Worm (Caenorhabditis elegans) whole organism, young adult: ENCODE results near the gene W03A5.1.

Source experiments
- B0019.2 ChIP-seq: fragments of 200-800 bp; sonication (Bioruptor generic); conservative IDR thresholded peaks from 2 replicates; pipeline ENCODE4 v1.3.6; 2022; ENCODE audit warnings: missing genetic modification reagents, missing genetic modification characterization, missing compliant biosample characterization
- B0035.1 ChIP-seq: sonication (generic microtip); optimal IDR thresholded peaks from 2 replicates; lab custom pipeline; 2016; ENCODE audit warnings: missing genetic modification characterization, mild to moderate bottlenecking, missing compliant biosample characterization, missing genotype, missing genetic modification reagents
- B0261.1 ChIP-seq: sonication (generic microtip); optimal IDR thresholded peaks from 2 replicates; lab custom pipeline; 2016; ENCODE audit warnings: mild to moderate bottlenecking, missing genetic modification characterization, moderate library complexity, missing compliant biosample characterization
- B0336.3 ChIP-seq: fragments of 200-800 bp; sonication (Bioruptor generic); IDR thresholded peaks from 2 replicates; pipeline ENCODE4 v1.3.6; 2022; ENCODE audit warnings: missing genetic modification characterization, missing compliant biosample characterization
- K11D2.4 ChIP-seq: fragments of 200-800 bp; sonication (Bioruptor generic); IDR thresholded peaks from 2 replicates; pipeline ENCODE4 v1.3.6; 2022; ENCODE audit warnings: missing genetic modification reagents, missing genetic modification characterization, missing compliant biosample characterization
- K12H6.12 ChIP-seq: fragments of 200-800 bp; sonication (Bioruptor generic); optimal IDR thresholded peaks from 2 replicates; lab custom pipeline; 2018; ENCODE audit warnings: mild to moderate bottlenecking, missing genetic modification characterization, missing compliant biosample characterization
- T07F8.4 ChIP-seq: sonication (generic microtip); optimal IDR thresholded peaks from 2 replicates; lab custom pipeline; 2016; ENCODE audit warnings: mild to moderate bottlenecking, missing genetic modification characterization, moderate library complexity, missing compliant biosample characterization
- Y56A3A.18 ChIP-seq: fragments of 200-800 bp; sonication (Bioruptor generic); IDR thresholded peaks from 2 replicates; pipeline ENCODE4 v1.3.6; 2022; ENCODE audit warnings: missing genetic modification reagents, missing genetic modification characterization, missing compliant biosample characterization
- ZK185.1 ChIP-seq: sonication (generic microtip); optimal IDR thresholded peaks from 2 replicates; lab custom pipeline; 2016; ENCODE audit warnings: mild to moderate bottlenecking, missing genetic modification characterization, missing compliant biosample characterization; ENCODE audit not compliant: poor library complexity, severe bottlenecking
- ama-1 ChIP-seq, 3 experiments: fragments of 150-350 bp in 1 of 3; sonication (generic microtip) in 2 of 3; optimal IDR thresholded peaks; 2 replicates each; lab custom pipeline; 2014 to 2018; ENCODE audit warnings: missing biosample characterization in 2 of 3, missing genetic modification characterization in 2 of 3, missing genetic modification reagents in 2 of 3
- aptf-3 ChIP-seq: fragments of 200-800 bp; sonication (Bioruptor generic); IDR thresholded peaks from 2 replicates; pipeline ENCODE4 v1.3.6; 2022; ENCODE audit warnings: missing genetic modification characterization, missing compliant biosample characterization
- attf-5 ChIP-seq: fragments of 200-800 bp; sonication (Bioruptor generic); optimal IDR thresholded peaks from 2 replicates; lab custom pipeline; 2018; ENCODE audit warnings: mild to moderate bottlenecking, missing genetic modification characterization, missing compliant biosample characterization
- cebp-1 ChIP-seq, 2 experiments: fragments of 200-800 bp in 1 of 2; sonication (Bioruptor generic) in 1 of 2; sonication (generic microtip) in 1 of 2; IDR thresholded peaks in 1 of 2; optimal IDR thresholded peaks in 1 of 2; 2 replicates each; pipeline versions ENCODE4 v1.3.6 to Lab custom; 2017 to 2022; ENCODE audit warnings: missing compliant biosample characterization in 2 of 2, missing genetic modification characterization in 2 of 2, mild to moderate bottlenecking in 1 of 2, missing genetic modification reagents in 1 of 2, moderate library complexity in 1 of 2
- ceh-27 ChIP-seq: fragments of 200-800 bp; sonication (Bioruptor generic); optimal IDR thresholded peaks from 2 replicates; lab custom pipeline; 2018; ENCODE audit warnings: mild to moderate bottlenecking, missing genetic modification characterization, moderate library complexity, missing compliant biosample characterization
- ceh-79 ChIP-seq: sonication (generic microtip); optimal IDR thresholded peaks from 2 replicates; lab custom pipeline; 2017; ENCODE audit warnings: mild to moderate bottlenecking, missing genetic modification characterization, missing compliant biosample characterization
- dox-1 ChIP-seq: fragments of 200-800 bp; sonication (Bioruptor generic); IDR thresholded peaks from 2 replicates; pipeline ENCODE4 v1.3.6; 2022; ENCODE audit warnings: missing genetic modification reagents, missing genetic modification characterization, missing compliant biosample characterization
- efl-1 ChIP-seq: fragments of 150-350 bp; optimal IDR thresholded peaks from 2 replicates; lab custom pipeline; 2014; ENCODE audit warnings: missing biosample characterization, missing genetic modification reagents, missing genetic modification characterization
- egl-44 ChIP-seq: fragments of 200-800 bp; sonication (Bioruptor generic); IDR thresholded peaks from 2 replicates; pipeline ENCODE4 v1.3.6; 2022; ENCODE audit warnings: missing genetic modification reagents, missing genetic modification characterization, missing compliant biosample characterization
- fkh-3 ChIP-seq: sonication (generic microtip); optimal IDR thresholded peaks from 2 replicates; lab custom pipeline; 2016; ENCODE audit warnings: mild to moderate bottlenecking, missing genetic modification characterization, missing compliant biosample characterization
- hmg-1.2 ChIP-seq: fragments of 200-800 bp; sonication (Bioruptor generic); IDR thresholded peaks from 2 replicates; pipeline ENCODE4 v1.3.6; 2022; ENCODE audit warnings: missing genetic modification reagents, missing genetic modification characterization, missing compliant biosample characterization
- hsf-1 ChIP-seq: fragments of 200-800 bp; sonication (Bioruptor generic); IDR thresholded peaks from 2 replicates; pipeline ENCODE4 v1.3.6; 2022; ENCODE audit warnings: missing genetic modification reagents, missing genetic modification characterization, missing compliant biosample characterization
- lag-1 ChIP-seq: fragments of 200-800 bp; sonication (Bioruptor generic); IDR thresholded peaks from 2 replicates; pipeline ENCODE4 v1.3.6; 2022; ENCODE audit warnings: missing genetic modification reagents, missing genetic modification characterization, missing compliant biosample characterization
- lin-35 ChIP-seq, 3 experiments: fragments of 150-350 bp in 2 of 3; sonication (generic microtip) in 1 of 3; optimal IDR thresholded peaks; 2 replicates each; lab custom pipeline; 2014 to 2018; ENCODE audit warnings: missing biosample characterization in 3 of 3, missing genetic modification characterization in 3 of 3, missing genetic modification reagents in 3 of 3
- lin-40 ChIP-seq: sonication (generic microtip); optimal IDR thresholded peaks from 2 replicates; lab custom pipeline; 2016; ENCODE audit warnings: missing genetic modification characterization, mild to moderate bottlenecking, missing compliant biosample characterization, missing genotype, missing genetic modification reagents
- lin-54 ChIP-seq: fragments of 200-800 bp; sonication (Bioruptor generic); optimal IDR thresholded peaks from 2 replicates; lab custom pipeline; 2018; ENCODE audit warnings: mild to moderate bottlenecking, missing genetic modification characterization, missing compliant biosample characterization
- lsy-27 ChIP-seq: sonication (generic microtip); optimal IDR thresholded peaks from 2 replicates; lab custom pipeline; 2017; ENCODE audit warnings: missing genetic modification characterization, mild to moderate bottlenecking, missing compliant biosample characterization, antibody characterized with exemption, missing genotype, borderline replicate concordance; ENCODE audit not compliant: insufficient read depth
- madf-10 ChIP-seq: sonication (generic microtip); optimal IDR thresholded peaks from 2 replicates; lab custom pipeline; 2016; ENCODE audit warnings: mild to moderate bottlenecking, missing genetic modification characterization, missing compliant biosample characterization
- madf-6 ChIP-seq: fragments of 200-800 bp; sonication (Bioruptor generic); IDR thresholded peaks from 2 replicates; pipeline ENCODE4 v1.3.6; 2022; ENCODE audit warnings: missing genetic modification reagents, missing genetic modification characterization, missing compliant biosample characterization
- mcd-1 ChIP-seq: fragments of 200-800 bp; sonication (Bioruptor generic); IDR thresholded peaks from 2 replicates; pipeline ENCODE4 v1.3.6; 2022; ENCODE audit warnings: missing genetic modification reagents, missing genetic modification characterization, missing compliant biosample characterization
- nfyb-1 ChIP-seq: fragments of 200-800 bp; sonication (Bioruptor generic); IDR thresholded peaks from 2 replicates; pipeline ENCODE4 v1.3.6; 2022; ENCODE audit warnings: missing genetic modification reagents, missing genetic modification characterization, missing compliant biosample characterization
- nhr-80 ChIP-seq: sonication (generic microtip); optimal IDR thresholded peaks from 2 replicates; lab custom pipeline; 2016; ENCODE audit warnings: missing genetic modification characterization, missing compliant biosample characterization
- pbrm-1 ChIP-seq: fragments of 200-800 bp; sonication (Bioruptor generic); IDR thresholded peaks from 2 replicates; pipeline ENCODE4 v1.3.6; 2022; ENCODE audit warnings: missing genetic modification reagents, missing genetic modification characterization, missing compliant biosample characterization
- rec-8 ChIP-seq, 2 experiments: sonication (generic microtip); optimal IDR thresholded peaks; 2 replicates each; lab custom pipeline; 2016; ENCODE audit warnings: mild to moderate bottlenecking in 2 of 2, missing genetic modification characterization in 2 of 2, missing genetic modification reagents in 2 of 2, missing genotype in 2 of 2, missing biosample characterization in 1 of 2, missing compliant biosample characterization in 1 of 2, moderate library complexity in 1 of 2
- repo-1 ChIP-seq: sonication (generic microtip); optimal IDR thresholded peaks from 2 replicates; lab custom pipeline; 2017; ENCODE audit warnings: mild to moderate bottlenecking, missing genetic modification characterization, missing compliant biosample characterization
- snpc-3.4 ChIP-seq: sonication (generic microtip); optimal IDR thresholded peaks from 2 replicates; lab custom pipeline; 2017; ENCODE audit warnings: missing genetic modification characterization, mild to moderate bottlenecking, missing compliant biosample characterization, antibody characterized with exemption, moderate library complexity, missing genotype, missing genetic modification reagents
- somi-1 ChIP-seq: fragments of 200-800 bp; sonication (Bioruptor generic); optimal IDR thresholded peaks from 2 replicates; lab custom pipeline; 2018; ENCODE audit warnings: mild to moderate bottlenecking, missing genetic modification characterization, missing compliant biosample characterization
- sptf-2 ChIP-seq: fragments of 200-800 bp; sonication (Bioruptor generic); optimal IDR thresholded peaks from 2 replicates; lab custom pipeline; 2018; ENCODE audit warnings: mild to moderate bottlenecking, missing genetic modification characterization, missing compliant biosample characterization
- tbp1 ChIP-seq: fragments of 200-800 bp; sonication (Bioruptor generic); optimal IDR thresholded peaks from 2 replicates; lab custom pipeline; 2018; ENCODE audit warnings: mild to moderate bottlenecking, missing genetic modification characterization, missing compliant biosample characterization
- unc-62 ChIP-seq: fragments of 150-350 bp; optimal IDR thresholded peaks from 2 replicates; lab custom pipeline; 2014; ENCODE audit warnings: missing biosample characterization, missing genetic modification reagents, missing genetic modification characterization
- xnd-1 ChIP-seq: sonication (generic microtip); optimal IDR thresholded peaks from 2 replicates; lab custom pipeline; 2016; ENCODE audit warnings: missing genotype, missing genetic modification reagents, missing genetic modification characterization, missing compliant biosample characterization
- zfh-2 ChIP-seq: fragments of 200-800 bp; sonication (Bioruptor generic); conservative IDR thresholded peaks from 2 replicates; pipeline ENCODE4 v1.3.6; 2022; ENCODE audit warnings: missing genetic modification reagents, missing genetic modification characterization, missing compliant biosample characterization
- ztf-18 ChIP-seq: sonication (generic microtip); optimal IDR thresholded peaks from 2 replicates; lab custom pipeline; 2016; ENCODE audit warnings: missing genotype, mild to moderate bottlenecking, missing genetic modification characterization, missing compliant biosample characterization

Gene W03A5.1

DNA sequence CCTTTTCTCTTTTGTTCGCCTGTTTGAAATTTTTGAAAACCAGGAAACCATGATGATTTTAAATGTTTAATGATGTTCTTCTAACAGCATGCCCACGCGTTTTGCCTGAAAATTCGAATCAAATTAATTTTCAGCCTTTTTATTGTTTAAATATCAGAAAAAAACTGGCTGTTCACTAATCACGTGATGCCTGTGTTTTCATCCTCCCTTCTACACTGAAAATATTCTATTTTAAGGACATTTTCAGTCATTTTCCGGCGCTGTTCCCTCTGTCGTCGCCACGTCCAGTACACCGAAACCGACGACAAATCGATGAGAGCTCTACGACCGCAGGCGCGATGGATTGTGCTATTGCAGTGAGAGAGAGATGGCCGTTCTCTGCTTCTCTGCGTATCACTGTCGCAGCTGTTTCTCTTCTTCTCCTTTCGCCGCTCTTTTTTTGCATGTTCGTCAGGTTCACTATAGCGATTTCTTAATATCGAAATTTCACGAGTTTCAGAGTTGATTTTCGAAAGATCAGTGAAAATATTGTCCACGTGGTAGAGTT lies 42.1 kb downstream of the W03A5.1 start, which contains the start of gene F48E8.8:
Gene F48E8.8, minus strand, starts transcription at position 51 of the 547 bp plus-strand sequence.
- peak in 1 of 3 experiments; percentile 43 for TF ChIP-seq lin-35 (GFP tag; optimal IDR thresholded peaks at IDR 0.05; lab: Kevin White, UChicago)
- TF ChIP-seq zfh-2: peak; percentile 77
- TF ChIP-seq tbp1 (GFP tag; lab: Kevin White, UChicago): peak; percentile 21
- no peak for TF ChIP-seq sptf-2 (GFP tag; lab: Kevin White, UChicago)
- 0 out of 2 replicates have a peak, but pooled peaks have one; percentile 25 for TF ChIP-seq egl-44
- peak; percentile 21 for TF ChIP-seq lin-40
- TF ChIP-seq ceh-27: peak; percentile 22
- TF ChIP-seq nhr-80 (tag; lab: Kevin White, UChicago): peak; percentile 31
- no peak for TF ChIP-seq lsy-27 (tag; lab: Kevin White, UChicago)
- TF ChIP-seq attf-5 (GFP tag; lab: Kevin White, UChicago): peak; percentile 90
- no peak for TF ChIP-seq rec-8 (tag; optimal IDR thresholded peaks at IDR 0.05; lab: Kevin White, UChicago)
- TF ChIP-seq K12H6.12 (tag; lab: Kevin White, UChicago): no peak
- 0 out of 2 replicates have a peak, but pooled peaks have one; percentile 13 for TF ChIP-seq cebp-1 (GFP tag; IDR thresholded peaks at IDR 0.05; lab: Robert Waterston, UW)
- peak; percentile 81 for TF ChIP-seq cebp-1 (tag; optimal IDR thresholded peaks at IDR 0.05; lab: Kevin White, UChicago)
- TF ChIP-seq pbrm-1 (GFP tag; lab: Robert Waterston, UW): peak; percentile 45; the same call in 1 of the 2 replicates
- peak; percentile 22 for TF ChIP-seq ztf-18 (tag; lab: Kevin White, UChicago)
- TF ChIP-seq ceh-79 (tag; lab: Kevin White, UChicago): no peak
- peak; percentile 76; the same call in 1 of the 2 replicates for TF ChIP-seq hmg-1.2 (GFP tag; lab: Robert Waterston, UW)
- TF ChIP-seq B0019.2 (GFP tag; lab: Robert Waterston, UW): no peak
- TF ChIP-seq madf-10 (tag; lab: Kevin White, UChicago): peak; percentile 13
- TF ChIP-seq lin-54 (GFP tag; lab: Kevin White, UChicago): peak; percentile 51
- peak; percentile 80 for TF ChIP-seq mcd-1 (GFP tag; lab: Robert Waterston, UW)
- TF ChIP-seq dox-1 (GFP tag; lab: Robert Waterston, UW): peak; percentile 24; the same call in 1 of the 2 replicates
- no peak for TF ChIP-seq T07F8.4 (tag; lab: Kevin White, UChicago)
- peak; percentile 15 for TF ChIP-seq ZK185.1 (tag; lab: Kevin White, UChicago)

DNA sequence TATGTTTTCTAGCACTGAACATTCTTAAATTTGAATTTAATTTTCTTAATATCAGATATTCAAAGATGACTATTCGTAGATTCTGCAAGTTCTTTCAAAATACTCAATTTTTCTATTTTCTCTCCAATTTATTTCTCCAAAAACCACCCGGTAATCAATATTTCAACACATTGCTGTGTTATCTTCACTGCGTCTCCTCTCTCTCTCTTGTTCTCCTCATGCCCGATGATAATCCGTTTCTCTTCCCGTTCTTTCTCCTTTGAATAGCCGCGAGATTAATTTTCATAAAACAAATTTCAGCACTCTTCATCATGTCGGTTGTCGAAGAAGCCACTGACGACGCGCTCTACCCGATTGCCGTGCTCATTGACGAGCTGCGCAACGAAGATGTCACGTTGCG lies 42.7 kb downstream of the W03A5.1 start, which contains the start of gene paa-1:
Gene paa-1, plus strand, starts transcription at position 301 of the 400 bp plus-strand sequence.
- TF ChIP-seq ceh-79 (tag; lab: Kevin White, UChicago) (no peak), K12H6.12 (tag; lab: Kevin White, UChicago) (no peak), unc-62 (no peak), pbrm-1 (GFP tag; lab: Robert Waterston, UW) (no peak), B0261.1 (tag; lab: Kevin White, UChicago) (no peak), madf-6 (GFP tag; lab: Robert Waterston, UW) (no peak), lag-1 (no peak), Y56A3A.18 (no peak), lin-54 (GFP tag; lab: Kevin White, UChicago) (no peak), snpc-3.4 (tag; lab: Kevin White, UChicago) (no peak)

DNA sequence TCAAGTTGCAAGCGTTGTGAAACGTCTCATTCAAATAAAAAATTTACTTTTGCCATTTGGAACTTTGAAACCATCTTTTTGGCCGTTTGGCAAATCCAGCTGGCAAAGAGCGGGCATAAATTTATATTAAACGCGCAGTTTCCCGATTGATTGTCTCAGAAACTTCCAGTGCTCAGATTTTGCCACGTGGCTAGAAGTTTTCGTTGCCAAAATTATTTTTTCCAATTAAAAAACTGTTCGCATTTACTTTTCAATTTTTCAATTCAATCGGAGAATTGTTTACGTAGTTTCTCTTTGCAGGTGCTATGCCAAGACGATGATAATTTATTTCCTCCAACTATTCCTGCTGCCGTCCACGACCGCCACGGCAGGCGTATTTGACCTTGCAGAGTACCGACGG lies 45.6 kb downstream of the W03A5.1 start, which contains the start of gene F48E8.4:
Gene F48E8.4, plus strand, starts transcription at position 301 of the 400 bp plus-strand sequence.
- TF ChIP-seq mcd-1 (GFP tag; lab: Robert Waterston, UW) (0 out of 2 replicates have a peak, but pooled peaks have one; percentile 16), attf-5 (GFP tag; lab: Kevin White, UChicago) (no peak), egl-44 (no peak), fkh-3 (tag; lab: Kevin White, UChicago) (no peak), xnd-1 (tag; lab: Kevin White, UChicago) (no peak), hsf-1 (no peak), lin-40 (no peak), nfyb-1 (GFP tag; lab: Robert Waterston, UW) (no peak), nhr-80 (tag; lab: Kevin White, UChicago) (no peak), B0035.1 (no peak), ama-1 (optimal IDR thresholded peaks at IDR 0.05; lab: Kevin White, UChicago) (no peak), ama-1 (GFP tag; optimal IDR thresholded peaks at IDR 0.05; lab: Kevin White, UChicago) (no peak), somi-1 (GFP tag; lab: Kevin White, UChicago) (no peak), B0336.3 (0 out of 2 replicates have a peak, but pooled peaks have one; percentile 18), K11D2.4 (GFP tag; lab: Robert Waterston, UW) (no peak), dox-1 (GFP tag; lab: Robert Waterston, UW) (no peak), efl-1 (GFP tag; lab: Kevin White, UChicago) (no peak), repo-1 (tag; lab: Kevin White, UChicago) (peak; percentile 19), aptf-3 (GFP tag; lab: Robert Waterston, UW) (no peak), rec-8 (tag; optimal IDR thresholded peaks at IDR 0.05; lab: Kevin White, UChicago) (no peak)
